Worm (Caenorhabditis elegans) whole organism, young adult: ENCODE results near the gene D1086.10.

Experiments
- B0035.1 ChIP-seq: sonication (generic microtip); optimal IDR thresholded peaks from 2 replicates; lab custom pipeline; 2016; ENCODE audit warnings: missing genetic modification characterization, mild to moderate bottlenecking, missing compliant biosample characterization, missing genotype, missing genetic modification reagents
- B0261.1 ChIP-seq: sonication (generic microtip); optimal IDR thresholded peaks from 2 replicates; lab custom pipeline; 2016; ENCODE audit warnings: mild to moderate bottlenecking, missing genetic modification characterization, moderate library complexity, missing compliant biosample characterization
- T07F8.4 ChIP-seq: sonication (generic microtip); optimal IDR thresholded peaks from 2 replicates; lab custom pipeline; 2016; ENCODE audit warnings: mild to moderate bottlenecking, missing genetic modification characterization, moderate library complexity, missing compliant biosample characterization
- Y53G8AR.9 ChIP-seq: fragments of 200-800 bp; sonication (Bioruptor generic); conservative IDR thresholded peaks from 2 replicates; pipeline ENCODE4 v1.3.6; 2022; ENCODE audit warnings: missing genetic modification reagents, missing genetic modification characterization, missing compliant biosample characterization
- Y67H2A.10 ChIP-seq: fragments of 200-800 bp; sonication (Bioruptor generic); conservative IDR thresholded peaks from 2 replicates; pipeline ENCODE4 v1.3.6; 2022; ENCODE audit warnings: missing genetic modification reagents, missing genetic modification characterization, missing compliant biosample characterization
- aptf-2 ChIP-seq: fragments of 200-800 bp; sonication (Bioruptor generic); conservative IDR thresholded peaks from 2 replicates; pipeline ENCODE4 v1.3.6; 2022; ENCODE audit warnings: missing genetic modification reagents, missing genetic modification characterization, missing compliant biosample characterization
- attf-5 ChIP-seq: fragments of 200-800 bp; sonication (Bioruptor generic); optimal IDR thresholded peaks from 2 replicates; lab custom pipeline; 2018; ENCODE audit warnings: mild to moderate bottlenecking, missing genetic modification characterization, missing compliant biosample characterization
- attf-6 ChIP-seq: fragments of 200-800 bp; sonication (Bioruptor generic); IDR thresholded peaks from 2 replicates; pipeline ENCODE4 v1.3.6; 2022; ENCODE audit warnings: missing genetic modification reagents, missing genetic modification characterization, missing compliant biosample characterization
- bed-1 ChIP-seq: fragments of 200-800 bp; sonication (Bioruptor generic); IDR thresholded peaks from 2 replicates; pipeline ENCODE4 v1.3.6; 2022; ENCODE audit warnings: missing genetic modification reagents, missing genetic modification characterization, missing compliant biosample characterization
- bed-2 ChIP-seq: fragments of 200-800 bp; sonication (Bioruptor generic); IDR thresholded peaks from 2 replicates; pipeline ENCODE4 v1.3.6; 2022; ENCODE audit warnings: missing genetic modification reagents, missing genetic modification characterization, missing compliant biosample characterization
- ccch-3 ChIP-seq: fragments of 200-800 bp; sonication (Bioruptor generic); optimal IDR thresholded peaks from 2 replicates; lab custom pipeline; 2018; ENCODE audit warnings: mild to moderate bottlenecking, missing genetic modification characterization, missing compliant biosample characterization
- ceh-27 ChIP-seq: fragments of 200-800 bp; sonication (Bioruptor generic); optimal IDR thresholded peaks from 2 replicates; lab custom pipeline; 2018; ENCODE audit warnings: mild to moderate bottlenecking, missing genetic modification characterization, moderate library complexity, missing compliant biosample characterization
- die-1 ChIP-seq: sonication (generic microtip); optimal IDR thresholded peaks from 2 replicates; lab custom pipeline; 2016; ENCODE audit warnings: missing genotype, mild to moderate bottlenecking, missing genetic modification characterization, missing compliant biosample characterization
- dpff-1 ChIP-seq: sonication (generic microtip); optimal IDR thresholded peaks from 2 replicates; lab custom pipeline; 2017; ENCODE audit warnings: mild to moderate bottlenecking, missing genetic modification characterization, missing compliant biosample characterization
- him-1 ChIP-seq: sonication (generic microtip); optimal IDR thresholded peaks from 2 replicates; lab custom pipeline; 2016; ENCODE audit warnings: missing genotype, missing genetic modification reagents, missing genetic modification characterization, missing compliant biosample characterization
- hmg-1.2 ChIP-seq: fragments of 200-800 bp; sonication (Bioruptor generic); IDR thresholded peaks from 2 replicates; pipeline ENCODE4 v1.3.6; 2022; ENCODE audit warnings: missing genetic modification reagents, missing genetic modification characterization, missing compliant biosample characterization
- hsf-1 ChIP-seq: fragments of 200-800 bp; sonication (Bioruptor generic); IDR thresholded peaks from 2 replicates; pipeline ENCODE4 v1.3.6; 2022; ENCODE audit warnings: missing genetic modification reagents, missing genetic modification characterization, missing compliant biosample characterization
- let-607 ChIP-seq, 2 experiments: fragments of 200-800 bp in 1 of 2; sonication (Bioruptor generic) in 1 of 2; sonication (generic microtip) in 1 of 2; optimal IDR thresholded peaks; 2 replicates each; lab custom pipeline; 2016 to 2018; ENCODE audit warnings: mild to moderate bottlenecking in 2 of 2, missing compliant biosample characterization in 2 of 2, missing genetic modification characterization in 2 of 2, moderate library complexity in 2 of 2, missing genotype in 1 of 2
- madf-10 ChIP-seq: sonication (generic microtip); optimal IDR thresholded peaks from 2 replicates; lab custom pipeline; 2016; ENCODE audit warnings: mild to moderate bottlenecking, missing genetic modification characterization, missing compliant biosample characterization
- madf-3 ChIP-seq: fragments of 200-800 bp; sonication (Bioruptor generic); IDR thresholded peaks from 2 replicates; pipeline ENCODE4 v1.3.6; 2022; ENCODE audit warnings: missing genetic modification reagents, missing genetic modification characterization, missing compliant biosample characterization
- madf-6 ChIP-seq: fragments of 200-800 bp; sonication (Bioruptor generic); IDR thresholded peaks from 2 replicates; pipeline ENCODE4 v1.3.6; 2022; ENCODE audit warnings: missing genetic modification reagents, missing genetic modification characterization, missing compliant biosample characterization
- nfyb-1 ChIP-seq: fragments of 200-800 bp; sonication (Bioruptor generic); IDR thresholded peaks from 2 replicates; pipeline ENCODE4 v1.3.6; 2022; ENCODE audit warnings: missing genetic modification reagents, missing genetic modification characterization, missing compliant biosample characterization
- nhr-179 ChIP-seq: sonication (generic microtip); optimal IDR thresholded peaks from 2 replicates; lab custom pipeline; 2016; ENCODE audit warnings: mild to moderate bottlenecking, missing genetic modification characterization, missing compliant biosample characterization
- nhr-27 ChIP-seq: fragments of 200-800 bp; sonication (Bioruptor generic); optimal IDR thresholded peaks from 2 replicates; lab custom pipeline; 2018; ENCODE audit warnings: mild to moderate bottlenecking, missing genetic modification characterization, moderate library complexity, missing compliant biosample characterization
- nhr-80 ChIP-seq: sonication (generic microtip); optimal IDR thresholded peaks from 2 replicates; lab custom pipeline; 2016; ENCODE audit warnings: missing genetic modification characterization, missing compliant biosample characterization
- pha-4 ChIP-seq: fragments of 150-350 bp; sonication (generic microtip); optimal IDR thresholded peaks from 2 replicates; lab custom pipeline; 2014; ENCODE audit warnings: missing biosample characterization, missing genetic modification reagents, missing genetic modification characterization
- snpc-1.1 ChIP-seq: sonication (generic microtip); optimal IDR thresholded peaks from 2 replicates; lab custom pipeline; 2017; ENCODE audit warnings: missing genetic modification characterization, mild to moderate bottlenecking, missing compliant biosample characterization, antibody characterized with exemption, moderate library complexity, missing genotype, missing genetic modification reagents; ENCODE audit not compliant: insufficient read depth
- snpc-4 ChIP-seq, 5 experiments: fragments of 150-350 bp in 1 of 5; sonication (generic microtip) in 4 of 5; optimal IDR thresholded peaks; 2 replicates each; lab custom pipeline; 2014 to 2018; ENCODE audit warnings: missing genetic modification characterization in 5 of 5, missing biosample characterization in 3 of 5, antibody characterized with exemption in 2 of 5, mild to moderate bottlenecking in 2 of 5, missing compliant biosample characterization in 2 of 5, missing genotype in 2 of 5, moderate library complexity in 2 of 5, missing genetic modification reagents in 1 of 5
- tlf-1 ChIP-seq: fragments of 200-800 bp; sonication (Bioruptor generic); optimal IDR thresholded peaks from 2 replicates; lab custom pipeline; 2018; ENCODE audit warnings: mild to moderate bottlenecking, missing genetic modification characterization, missing compliant biosample characterization
- ztf-25 ChIP-seq: fragments of 200-800 bp; sonication (Bioruptor generic); IDR thresholded peaks from 2 replicates; pipeline ENCODE4 v1.3.6; 2022; ENCODE audit warnings: missing genetic modification reagents, missing genetic modification characterization, missing compliant biosample characterization

The D1086.10 gene

DNA sequence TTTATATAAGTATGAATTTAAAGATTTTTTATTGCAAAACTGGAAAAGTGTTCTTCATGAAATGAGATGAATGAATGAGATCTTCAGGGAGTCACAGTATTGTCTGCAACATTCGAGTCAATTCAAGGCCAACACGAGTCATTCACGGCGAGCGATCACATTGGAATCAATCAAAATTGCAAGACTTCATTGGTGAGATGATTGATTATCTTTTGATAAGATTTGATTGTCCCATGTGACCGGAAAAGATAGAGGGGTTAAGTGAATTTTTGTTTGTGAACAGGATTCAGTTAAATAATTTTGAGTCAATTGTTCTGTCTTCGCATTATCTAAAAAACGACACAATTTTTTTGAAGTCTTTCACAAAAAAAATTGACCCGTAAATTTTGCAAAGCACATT, 12.4 kb downstream of the D1086.10 start:
- TF ChIP-seq attf-5 (GFP tag; lab: Kevin White, UChicago) (no peak), madf-10 (tag; lab: Kevin White, UChicago) (no peak), Y67H2A.10 (no peak), die-1 (tag; lab: Kevin White, UChicago) (no peak), ceh-27 (GFP tag; lab: Kevin White, UChicago) (no peak), nhr-27 (tag; lab: Kevin White, UChicago) (no peak), tlf-1 (no peak), T07F8.4 (tag; lab: Kevin White, UChicago) (no peak), bed-1 (GFP tag; lab: Robert Waterston, UW) (no peak), pha-4 (no peak), aptf-2 (no peak), B0261.1 (tag; lab: Kevin White, UChicago) (no peak)

DNA sequence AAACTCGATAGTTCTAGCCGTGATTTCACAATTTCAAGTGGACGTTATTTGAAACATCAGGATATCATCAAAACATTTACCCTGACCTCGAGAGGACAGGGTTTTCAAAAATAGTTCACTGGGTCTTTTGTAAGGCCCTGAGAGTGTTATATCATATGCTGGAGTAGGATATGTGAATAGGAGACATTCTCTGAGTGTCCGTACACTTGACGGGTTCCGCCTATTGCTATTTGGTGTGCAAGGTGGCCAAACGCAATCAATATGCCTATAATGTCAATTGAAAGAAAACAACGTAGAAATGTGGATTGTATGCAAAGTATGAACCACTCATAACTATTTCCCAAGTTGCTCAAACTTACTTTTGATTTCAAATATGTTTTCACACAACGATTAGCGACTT, 14.8 kb downstream of the D1086.10 start:
- TF ChIP-seq ztf-25 (GFP tag; lab: Robert Waterston, UW) = no peak
- TF ChIP-seq snpc-1.1 (tag; lab: Kevin White, UChicago) = peak; percentile 78
- no peak for TF ChIP-seq madf-3
- TF ChIP-seq snpc-4 (GFP tag; optimal IDR thresholded peaks at IDR 0.05; lab: Kevin White, UChicago) = peak; percentile 10
- peak in 2 of 4 experiments; percentile 77 to 79 for TF ChIP-seq snpc-4 (tag; optimal IDR thresholded peaks at IDR 0.05; lab: Kevin White, UChicago)

DNA sequence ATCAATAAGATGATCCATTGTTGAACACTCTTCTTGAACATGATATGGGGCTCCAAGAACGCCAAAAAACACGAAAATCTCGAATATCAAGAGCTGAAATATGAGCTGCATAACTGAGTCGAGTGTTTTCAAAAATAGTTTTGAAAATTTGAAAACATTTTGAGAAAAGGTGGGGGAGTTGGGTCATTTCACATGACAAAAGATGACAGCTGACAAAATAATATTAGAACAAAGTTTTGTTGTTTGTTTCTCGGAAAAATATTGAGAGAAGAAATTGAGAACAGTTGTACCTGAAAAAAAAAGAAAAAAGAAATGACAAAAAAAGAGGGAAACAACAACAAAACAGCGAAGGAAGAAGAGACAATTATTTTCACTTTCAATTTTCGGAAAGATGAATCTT, 16.0 kb downstream of the D1086.10 start, which contains the start of the genes D1086.2 and D1086.1:
Gene D1086.2, minus strand, starts transcription at position 150 of the 400 bp plus-strand sequence.
Gene D1086.1, plus strand, starts transcription at position 340 of the 400 bp plus-strand sequence.
- no peak for TF ChIP-seq attf-6 (GFP tag; lab: Robert Waterston, UW)
- TF ChIP-seq bed-2 (GFP tag; lab: Robert Waterston, UW) = no peak
- no peak for TF ChIP-seq B0035.1 (tag; lab: Kevin White, UChicago)
- no peak for TF ChIP-seq nhr-80
- no peak for TF ChIP-seq him-1 (tag; lab: Kevin White, UChicago)
- no peak for TF ChIP-seq hmg-1.2 (GFP tag; lab: Robert Waterston, UW)
- no peak for TF ChIP-seq let-607 (tag; optimal IDR thresholded peaks at IDR 0.05; lab: Kevin White, UChicago)
- TF ChIP-seq dpff-1 (tag; lab: Kevin White, UChicago) = no peak
- no peak for TF ChIP-seq snpc-4 (GFP tag; optimal IDR thresholded peaks at IDR 0.05; lab: Kevin White, UChicago)
- no peak for TF ChIP-seq snpc-4 (tag; optimal IDR thresholded peaks at IDR 0.05; lab: Kevin White, UChicago)
- TF ChIP-seq, all 124 proteins: peak for 0

DNA sequence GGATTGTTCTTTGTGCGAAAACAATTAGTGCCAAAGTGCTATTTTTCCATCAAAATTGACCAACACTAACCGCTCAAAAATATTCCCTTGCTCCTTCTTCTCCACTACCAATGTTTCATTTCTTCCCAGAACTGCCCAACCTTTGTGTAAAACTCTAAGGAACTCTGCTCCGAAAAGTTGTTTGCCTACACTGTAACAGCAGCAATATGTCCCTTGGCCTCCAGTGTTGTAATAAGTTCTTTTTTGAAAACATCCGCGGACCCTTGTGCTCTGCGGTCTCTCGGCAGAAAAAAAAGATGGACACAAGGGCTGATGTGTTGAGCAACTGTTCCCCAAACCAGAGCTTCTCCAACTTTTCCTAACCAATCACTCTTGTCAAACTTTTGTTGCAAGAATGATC, 18.3 kb downstream of the D1086.10 start, which contains the start of gene D1086.12:
Gene D1086.12, plus strand, starts transcription at position 301 of the 400 bp plus-strand sequence.
- TF ChIP-seq ccch-3 (no peak), Y67H2A.10 (no peak)

DNA sequence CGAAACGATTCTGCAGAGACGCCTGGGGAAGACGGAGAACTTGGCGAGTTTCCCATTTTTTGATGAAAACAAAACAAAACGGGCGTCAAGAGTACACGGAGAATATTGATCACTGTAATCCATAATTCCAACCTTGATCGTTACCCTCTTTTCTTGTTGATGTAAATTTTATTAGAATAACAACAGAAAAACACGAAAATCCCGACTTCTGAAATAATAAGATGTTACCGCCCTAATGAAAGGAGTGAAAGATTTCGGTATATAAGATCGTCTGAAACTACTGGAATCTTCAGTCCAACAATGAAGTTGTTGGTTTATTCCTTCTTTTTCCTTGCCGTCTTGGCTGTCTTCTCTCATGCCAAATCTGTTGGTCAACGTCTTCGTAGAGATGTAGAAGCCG, 21.4 kb downstream of the D1086.10 start, which contains the start of gene D1086.9:
Gene D1086.9, plus strand, starts transcription at position 301 of the 400 bp plus-strand sequence.
- TF ChIP-seq snpc-4 (GFP tag; optimal IDR thresholded peaks at IDR 0.05; lab: Kevin White, UChicago) (no peak), snpc-4 (tag; optimal IDR thresholded peaks at IDR 0.05; lab: Kevin White, UChicago) (no peak), attf-6 (GFP tag; lab: Robert Waterston, UW) (no peak)

DNA sequence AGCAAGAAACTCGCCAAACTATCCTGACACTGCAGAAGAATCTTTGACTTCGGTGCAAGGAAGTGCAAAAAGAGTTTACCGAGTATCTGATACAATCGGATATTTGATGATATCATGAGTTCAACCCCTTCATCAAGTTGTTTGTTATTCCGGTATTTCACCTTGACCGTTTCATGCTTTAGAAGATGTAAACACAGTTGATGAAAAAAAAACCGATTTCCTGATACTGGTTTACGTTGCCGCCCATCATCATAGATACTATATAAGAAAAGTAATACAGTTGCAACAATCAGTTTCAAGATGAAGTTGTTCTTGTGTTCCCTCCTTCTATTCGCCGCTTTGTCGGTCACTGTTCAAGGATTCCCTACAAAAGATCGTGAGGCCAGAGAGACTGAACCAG, 25.0 kb downstream of the D1086.10 start, which contains the start of gene H39E23.3:
Gene H39E23.3, plus strand, starts transcription at position 301 of the 400 bp plus-strand sequence.
- TF ChIP-seq Y53G8AR.9 = no peak
- TF ChIP-seq hsf-1 (GFP tag; lab: Robert Waterston, UW) = no peak
- TF ChIP-seq nfyb-1 (GFP tag; lab: Robert Waterston, UW) = no peak
- TF ChIP-seq madf-6 (GFP tag; lab: Robert Waterston, UW) = no peak
- TF ChIP-seq nhr-179 = no peak
- no peak for TF ChIP-seq nhr-80
- TF ChIP-seq tlf-1 = no peak
- TF ChIP-seq, all 124 proteins: peak for 0
